Worm (Caenorhabditis elegans) whole organism, early embryonic: Measurements from ENCODE around the gene fbxb-72.

Experiments
- B0310.2 ChIP-seq: sonication (generic microtip); optimal IDR thresholded peaks from 2 replicates; lab custom pipeline; 2016; ENCODE audit warnings: mild to moderate bottlenecking, missing genetic modification characterization, missing compliant biosample characterization
- F13C5.2 ChIP-seq: sonication (generic microtip); optimal IDR thresholded peaks from 2 replicates; lab custom pipeline; 2017; ENCODE audit warnings: mild to moderate bottlenecking, missing genetic modification characterization, inconsistent platforms, missing compliant biosample characterization
- aly-1 ChIP-seq: sonication (generic microtip); optimal IDR thresholded peaks from 2 replicates; lab custom pipeline; 2016; ENCODE audit warnings: missing genetic modification characterization, missing compliant biosample characterization
- ama-1 ChIP-seq: fragments of 150-350 bp; optimal IDR thresholded peaks from 2 replicates; lab custom pipeline; 2014
- ceh-13 ChIP-seq: fragments of 200-800 bp; sonication (Bioruptor generic); optimal IDR thresholded peaks from 2 replicates; lab custom pipeline; 2018; ENCODE audit warnings: mild to moderate bottlenecking, missing genetic modification characterization, missing compliant biosample characterization
- ceh-36 ChIP-seq: sonication (generic microtip); optimal IDR thresholded peaks from 2 replicates; lab custom pipeline; 2016; ENCODE audit warnings: missing genetic modification characterization, inconsistent platforms, missing compliant biosample characterization
- ets-7 ChIP-seq: sonication (generic microtip); optimal IDR thresholded peaks from 2 replicates; lab custom pipeline; 2016; ENCODE audit warnings: missing genotype, missing genetic modification characterization, missing compliant biosample characterization
- flt-1 ChIP-seq: fragments of 200-800 bp; sonication (Bioruptor generic); IDR thresholded peaks from 2 replicates; pipeline ENCODE4 v1.3.6; 2022; ENCODE audit warnings: missing genetic modification characterization, missing compliant biosample characterization
- hmbx-1 ChIP-seq: sonication (generic microtip); optimal IDR thresholded peaks from 2 replicates; lab custom pipeline; 2016; ENCODE audit warnings: mild to moderate bottlenecking, missing genetic modification characterization, missing compliant biosample characterization
- hmg-4 ChIP-seq: fragments of 200-800 bp; sonication (Bioruptor generic); optimal IDR thresholded peaks from 2 replicates; lab custom pipeline; 2018; ENCODE audit warnings: mild to moderate bottlenecking, missing genetic modification characterization, missing compliant biosample characterization
- hnd-1 ChIP-seq: sonication (generic microtip); optimal IDR thresholded peaks from 2 replicates; lab custom pipeline; 2016; ENCODE audit warnings: missing genetic modification characterization, missing compliant biosample characterization
- pes-1 ChIP-seq: fragments of 200-800 bp; sonication (Bioruptor generic); IDR thresholded peaks from 2 replicates; pipeline ENCODE4 v1.3.6; 2022; ENCODE audit warnings: missing genetic modification reagents, missing genetic modification characterization, missing compliant biosample characterization
- scrt-1 ChIP-seq: fragments of 200-800 bp; sonication (Bioruptor generic); IDR thresholded peaks from 2 replicates; pipeline ENCODE4 v1.3.6; 2022; ENCODE audit warnings: missing genetic modification characterization, missing compliant biosample characterization
- sea-1 ChIP-seq: fragments of 200-800 bp; sonication (Bioruptor generic); conservative IDR thresholded peaks from 2 replicates; pipeline ENCODE4 v1.3.6; 2022; ENCODE audit warnings: missing genetic modification characterization, missing compliant biosample characterization
- tbx-11 ChIP-seq: fragments of 200-800 bp; sonication (Bioruptor generic); IDR thresholded peaks from 2 replicates; pipeline ENCODE4 v1.3.6; 2022; ENCODE audit warnings: missing genetic modification characterization, missing compliant biosample characterization
- tbx-37 ChIP-seq: fragments of 200-800 bp; sonication (Bioruptor generic); conservative IDR thresholded peaks from 2 replicates; pipeline ENCODE4 v1.3.6; 2022; ENCODE audit warnings: missing genetic modification reagents, missing genetic modification characterization, missing compliant biosample characterization
- tra-4 ChIP-seq: sonication (generic microtip); optimal IDR thresholded peaks from 2 replicates; lab custom pipeline; 2017; ENCODE audit warnings: missing genetic modification characterization, missing compliant biosample characterization

fbxb-72 gene

ce11 chrV:752679-753333 lies 29.1 kb upstream of the fbxb-72 start, which contains the start of the genes str-262 and srp-1:
TSS of gene str-262 (minus strand) at chrV:752779.
TSS of gene srp-1 (plus strand) at chrV:753283.
- TF ChIP-seq hmbx-1, result no peak
- TF ChIP-seq hmg-4 (GFP tag; lab: Kevin White, UChicago), result no peak
- TF ChIP-seq hnd-1 (tag; lab: Kevin White, UChicago), result no peak
- TF ChIP-seq flt-1 (GFP tag; lab: Robert Waterston, UW), result no peak
- no peak for TF ChIP-seq F13C5.2
- TF ChIP-seq tbx-11 (GFP tag; lab: Robert Waterston, UW), result no peak
- no peak for TF ChIP-seq pes-1
- TF ChIP-seq ceh-13, result no peak
- TF ChIP-seq tra-4 (tag; lab: Kevin White, UChicago), result no peak
- no peak for TF ChIP-seq ceh-36
- no peak for TF ChIP-seq ama-1 (lab: Kevin White, UChicago)
- TF ChIP-seq tbx-37, result no peak
- no peak for TF ChIP-seq aly-1
- no peak for TF ChIP-seq sea-1 (GFP tag; lab: Robert Waterston, UW)
- no peak for TF ChIP-seq B0310.2 (tag; lab: Kevin White, UChicago)
- TF ChIP-seq ets-7, result no peak
- no peak for TF ChIP-seq scrt-1 (GFP tag; lab: Robert Waterston, UW)

ce11 chrV:748044-748443 lies 24.3 kb upstream of the fbxb-72 start, which contains the start of gene sri-4:
TSS of gene sri-4 (plus strand) at chrV:748344.
- TF ChIP-seq hmbx-1, result no peak

ce11 chrV:743348-743747 lies 19.6 kb upstream of the fbxb-72 start, which contains the start of gene str-134:
TSS of gene str-134 (plus strand) at chrV:743648.
- TF ChIP-seq ceh-36 (no peak), F13C5.2 (no peak), sea-1 (GFP tag; lab: Robert Waterston, UW) (no peak), tbx-11 (GFP tag; lab: Robert Waterston, UW) (no peak), ets-7 (no peak), tbx-37 (no peak)

DNA sequence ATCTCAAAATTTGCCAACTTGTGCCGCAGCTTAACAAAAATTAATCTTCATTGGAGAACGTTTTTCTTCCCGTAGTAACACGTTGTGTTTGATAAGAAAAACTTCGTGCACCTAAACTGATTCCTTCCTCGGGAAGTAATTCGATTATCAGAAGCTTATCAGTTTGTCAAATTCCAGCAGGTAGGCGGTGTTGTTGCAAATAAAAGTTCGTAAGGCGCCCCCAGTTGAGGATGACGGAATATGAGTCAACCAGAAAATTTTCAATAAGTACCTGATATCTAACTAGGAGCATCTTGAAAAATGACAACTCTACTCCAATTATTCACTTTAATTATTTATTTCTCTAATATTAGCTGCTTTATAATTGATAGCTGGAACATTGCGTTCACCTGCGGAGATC lies 18.1 kb upstream of the fbxb-72 start, which contains the start of gene C05E4.7:
C05E4.7 (plus strand) TSS at position 301 of the 400 bp plus-strand sequence.
- no peak for TF ChIP-seq B0310.2 (tag; lab: Kevin White, UChicago)
- no peak for TF ChIP-seq ama-1 (lab: Kevin White, UChicago)
- TF ChIP-seq hmg-4 (GFP tag; lab: Kevin White, UChicago), result no peak
- TF ChIP-seq ceh-13, result no peak
- no peak for TF ChIP-seq flt-1 (GFP tag; lab: Robert Waterston, UW)
- no peak for TF ChIP-seq hmbx-1
- no peak for TF ChIP-seq F13C5.2
- no peak for TF ChIP-seq ceh-36
- TF ChIP-seq scrt-1 (GFP tag; lab: Robert Waterston, UW), result no peak
- TF ChIP-seq sea-1 (GFP tag; lab: Robert Waterston, UW), result no peak
- TF ChIP-seq hnd-1 (tag; lab: Kevin White, UChicago), result no peak
- no peak for TF ChIP-seq pes-1
- TF ChIP-seq aly-1, result no peak
- no peak for TF ChIP-seq tbx-37
- TF ChIP-seq ets-7, result no peak
- no peak for TF ChIP-seq tbx-11 (GFP tag; lab: Robert Waterston, UW)

ce11 chrV:738770-739169 lies 15.0 kb upstream of the fbxb-72 start, which contains the start of gene srj-24:
TSS of gene srj-24 (minus strand) at chrV:738870.
- no peak for TF ChIP-seq B0310.2 (tag; lab: Kevin White, UChicago)
- no peak for TF ChIP-seq tbx-11 (GFP tag; lab: Robert Waterston, UW)
- TF ChIP-seq F13C5.2, result no peak
- TF ChIP-seq tbx-37, result no peak
- no peak for TF ChIP-seq ceh-36

- no peak for TF ChIP-seq hnd-1 (tag; lab: Kevin White, UChicago)
- TF ChIP-seq ceh-13, result no peak
- no peak for TF ChIP-seq tbx-11 (GFP tag; lab: Robert Waterston, UW)
- no peak for TF ChIP-seq tra-4 (tag; lab: Kevin White, UChicago)
- no peak for TF ChIP-seq ets-7
- no peak for TF ChIP-seq ama-1 (lab: Kevin White, UChicago)
Measured at ce11 chrV:736171-736570, 12.4 kb upstream of the fbxb-72 start, which contains the start of gene srj-25. TSS of gene srj-25 (minus strand) at chrV:736271.

- TF ChIP-seq ama-1 (lab: Kevin White, UChicago) (no peak), tbx-11 (GFP tag; lab: Robert Waterston, UW) (no peak), B0310.2 (tag; lab: Kevin White, UChicago) (no peak), ceh-13 (no peak), scrt-1 (GFP tag; lab: Robert Waterston, UW) (no peak), flt-1 (GFP tag; lab: Robert Waterston, UW) (no peak), sea-1 (GFP tag; lab: Robert Waterston, UW) (no peak), F13C5.2 (no peak), ceh-36 (no peak), ets-7 (no peak), hmg-4 (GFP tag; lab: Kevin White, UChicago) (no peak)
Measured at ce11 chrV:731330-731729, 7.6 kb upstream of the fbxb-72 start.

DNA sequence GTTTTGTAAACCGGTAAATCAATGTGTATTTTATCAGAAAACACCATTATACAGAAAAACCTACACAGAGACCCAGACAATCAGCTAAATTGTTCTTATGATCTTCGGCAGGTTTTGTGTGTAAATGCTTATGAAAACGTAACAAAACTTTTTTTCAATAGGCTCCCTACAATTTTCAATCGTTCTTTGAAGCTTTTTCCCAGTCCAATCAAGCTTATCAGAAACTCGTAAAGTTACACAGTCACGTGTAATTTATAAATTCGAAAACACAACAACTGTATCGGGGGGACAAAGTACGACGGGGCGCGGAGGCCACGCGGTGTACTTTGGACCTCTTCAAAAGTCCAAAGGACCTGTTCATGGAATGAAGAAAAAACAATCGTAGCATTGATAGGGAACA lies 6.5 kb upstream of the fbxb-72 start:
- TF ChIP-seq ama-1 (lab: Kevin White, UChicago), result no peak
- TF ChIP-seq ceh-36, result no peak
- TF ChIP-seq hmbx-1, result no peak
- no peak for TF ChIP-seq scrt-1 (GFP tag; lab: Robert Waterston, UW)
- no peak for TF ChIP-seq ets-7
- TF ChIP-seq ceh-13, result no peak
- no peak for TF ChIP-seq tra-4 (tag; lab: Kevin White, UChicago)
- no peak for TF ChIP-seq hnd-1 (tag; lab: Kevin White, UChicago)
- TF ChIP-seq flt-1 (GFP tag; lab: Robert Waterston, UW), result no peak
- TF ChIP-seq B0310.2 (tag; lab: Kevin White, UChicago), result no peak
- no peak for TF ChIP-seq sea-1 (GFP tag; lab: Robert Waterston, UW)
- no peak for TF ChIP-seq tbx-37
- TF ChIP-seq F13C5.2, result no peak
- no peak for TF ChIP-seq hmg-4 (GFP tag; lab: Kevin White, UChicago)
